Worm (Caenorhabditis elegans): ENCODE results near the gene clh-6.

ce11 chrV:12013298-12013697, 49.9 kb downstream of the clh-6 start, which contains the start of gene add-2:
- TF ChIP-seq egl-27 (tag; optimal IDR thresholded peaks at IDR 0.05), result no peak
- TF ChIP-seq jun-1 (tag; optimal IDR thresholded peaks at IDR 0.05), result no peak
- TF ChIP-seq unc-39 (tag; optimal IDR thresholded peaks at IDR 0.05), result no peak
- TF ChIP-seq snpc-4 (tag; optimal IDR thresholded peaks at IDR 0.05), result no peak
- no peak for TF ChIP-seq unc-62 (GFP tag; optimal IDR thresholded peaks at IDR 0.05)

Data from whole organism, L3 larva.